Fruit fly (Drosophila melanogaster): ENCODE results near the gene Rab9Fb.

DNA sequence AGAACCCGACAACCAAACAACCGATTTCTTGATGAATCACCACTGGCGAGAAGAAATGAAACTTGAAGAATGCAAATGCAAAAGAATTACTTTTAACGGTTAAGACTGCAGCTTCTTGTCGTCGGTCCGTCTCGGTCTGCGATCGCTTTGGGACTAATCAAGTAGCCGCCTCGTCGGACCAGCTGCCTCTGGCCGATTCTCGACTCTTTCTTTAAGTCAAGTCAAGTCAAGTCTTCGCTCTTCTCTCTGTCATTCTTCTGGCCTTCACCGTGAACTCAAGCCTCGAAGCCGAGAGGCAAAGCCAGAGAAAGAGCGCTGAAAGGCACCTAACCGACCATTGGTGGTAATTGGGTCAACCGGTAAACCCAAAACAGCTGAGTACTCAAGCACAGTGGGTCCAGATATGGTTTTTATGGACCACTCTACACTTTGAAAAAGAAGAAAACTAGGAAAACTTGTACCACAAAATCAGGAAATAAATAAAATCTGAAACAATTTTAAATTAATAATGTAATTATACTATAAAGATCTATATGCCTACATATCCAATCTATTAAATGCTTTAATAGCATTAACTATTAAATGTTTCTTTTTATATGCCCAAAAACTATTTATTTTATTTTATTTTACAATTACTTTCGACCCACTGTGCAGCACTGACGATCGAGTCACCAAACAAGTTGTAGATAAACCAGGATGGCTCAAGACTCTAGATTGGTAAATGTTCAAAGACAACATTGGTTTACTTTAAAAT lies 14.9 kb upstream of the Rab9Fb start, which contains the start of gene C901:
- TF ChIP-seq CG12768 (GFP tag; optimal IDR thresholded peaks at IDR 0.05) (no peak), CG14711 (tag; optimal IDR thresholded peaks at IDR 0.05) (no peak), cic (GFP tag; optimal IDR thresholded peaks at IDR 0.05) (no peak), CG1620 (GFP tag; optimal IDR thresholded peaks at IDR 0.05) (no peak), CG33017 (tag; optimal IDR thresholded peaks at IDR 0.05) (no peak), cnc (optimal IDR thresholded peaks at IDR 0.05) (no peak), Clk (GFP tag; optimal IDR thresholded peaks at IDR 0.05) (no peak), Mnt (GFP tag; optimal IDR thresholded peaks at IDR 0.05) (no peak), bab1 (GFP tag; optimal IDR thresholded peaks at IDR 0.05) (no peak), Crg-1 (GFP tag; optimal IDR thresholded peaks at IDR 0.05) (no peak), ovo (GFP tag; optimal IDR thresholded peaks at IDR 0.05) (no peak)

Measured in whole organism, adult.